Worm (Caenorhabditis elegans) whole organism, young adult: ENCODE data around the gene Y69A2AR.46.

Experiments used
- B0019.2 ChIP-seq: fragments of 200-800 bp; sonication (Bioruptor generic); conservative IDR thresholded peaks from 2 replicates; pipeline ENCODE4 v1.3.6; 2022; ENCODE audit warnings: missing genetic modification reagents, missing genetic modification characterization, missing compliant biosample characterization
- B0261.1 ChIP-seq: sonication (generic microtip); optimal IDR thresholded peaks from 2 replicates; lab custom pipeline; 2016; ENCODE audit warnings: mild to moderate bottlenecking, missing genetic modification characterization, moderate library complexity, missing compliant biosample characterization
- C06A6.2 ChIP-seq: fragments of 200-800 bp; sonication (Bioruptor generic); conservative IDR thresholded peaks from 2 replicates; pipeline ENCODE4 v1.3.6; 2022; ENCODE audit warnings: missing genetic modification characterization, missing compliant biosample characterization
- F37B4.10 ChIP-seq: fragments of 200-800 bp; sonication (Bioruptor generic); IDR thresholded peaks from 2 replicates; pipeline ENCODE4 v1.3.6; 2022; ENCODE audit warnings: missing genetic modification characterization, missing compliant biosample characterization
- F55B11.4 ChIP-seq: sonication (generic microtip); optimal IDR thresholded peaks from 2 replicates; lab custom pipeline; 2016; ENCODE audit warnings: missing compliant biosample characterization, missing genetic modification characterization, borderline replicate concordance; ENCODE audit not compliant: insufficient read depth
- F57A8.1 ChIP-seq: fragments of 200-800 bp; sonication (Bioruptor generic); optimal IDR thresholded peaks from 2 replicates; lab custom pipeline; 2018; ENCODE audit warnings: mild to moderate bottlenecking, missing genetic modification characterization, moderate library complexity, missing compliant biosample characterization
- F57C9.4 ChIP-seq: sonication (generic microtip); optimal IDR thresholded peaks from 2 replicates; lab custom pipeline; 2017; ENCODE audit warnings: mild to moderate bottlenecking, missing genetic modification characterization, missing compliant biosample characterization
- T07F8.4 ChIP-seq: sonication (generic microtip); optimal IDR thresholded peaks from 2 replicates; lab custom pipeline; 2016; ENCODE audit warnings: mild to moderate bottlenecking, missing genetic modification characterization, moderate library complexity, missing compliant biosample characterization
- T26A5.8 ChIP-seq: sonication (generic microtip); optimal IDR thresholded peaks from 2 replicates; lab custom pipeline; 2016; ENCODE audit warnings: missing genetic modification characterization, missing compliant biosample characterization
- Y95B8A.8 ChIP-seq: fragments of 200-800 bp; sonication (Bioruptor generic); IDR thresholded peaks from 2 replicates; pipeline ENCODE4 v1.3.6; 2022; ENCODE audit warnings: missing genetic modification reagents, missing genetic modification characterization, missing compliant biosample characterization
- athp-1 ChIP-seq: sonication (generic microtip); optimal IDR thresholded peaks from 2 replicates; lab custom pipeline; 2017; ENCODE audit warnings: mild to moderate bottlenecking, missing genetic modification characterization, missing compliant biosample characterization
- attf-5 ChIP-seq: fragments of 200-800 bp; sonication (Bioruptor generic); optimal IDR thresholded peaks from 2 replicates; lab custom pipeline; 2018; ENCODE audit warnings: mild to moderate bottlenecking, missing genetic modification characterization, missing compliant biosample characterization
- attf-6 ChIP-seq: fragments of 200-800 bp; sonication (Bioruptor generic); IDR thresholded peaks from 2 replicates; pipeline ENCODE4 v1.3.6; 2022; ENCODE audit warnings: missing genetic modification reagents, missing genetic modification characterization, missing compliant biosample characterization
- bed-2 ChIP-seq: fragments of 200-800 bp; sonication (Bioruptor generic); IDR thresholded peaks from 2 replicates; pipeline ENCODE4 v1.3.6; 2022; ENCODE audit warnings: missing genetic modification reagents, missing genetic modification characterization, missing compliant biosample characterization
- cebp-1 ChIP-seq, 2 experiments: fragments of 200-800 bp in 1 of 2; sonication (Bioruptor generic) in 1 of 2; sonication (generic microtip) in 1 of 2; IDR thresholded peaks in 1 of 2; optimal IDR thresholded peaks in 1 of 2; 2 replicates each; pipeline versions ENCODE4 v1.3.6 to Lab custom; 2017 to 2022; ENCODE audit warnings: missing compliant biosample characterization in 2 of 2, missing genetic modification characterization in 2 of 2, mild to moderate bottlenecking in 1 of 2, missing genetic modification reagents in 1 of 2, moderate library complexity in 1 of 2
- ceh-40 ChIP-seq: fragments of 200-800 bp; sonication (Bioruptor generic); IDR thresholded peaks from 2 replicates; pipeline ENCODE4 v1.3.6; 2022; ENCODE audit warnings: missing genetic modification characterization, missing compliant biosample characterization
- die-1 ChIP-seq: sonication (generic microtip); optimal IDR thresholded peaks from 2 replicates; lab custom pipeline; 2016; ENCODE audit warnings: missing genotype, mild to moderate bottlenecking, missing genetic modification characterization, missing compliant biosample characterization
- efl-1 ChIP-seq: fragments of 150-350 bp; optimal IDR thresholded peaks from 2 replicates; lab custom pipeline; 2014; ENCODE audit warnings: missing biosample characterization, missing genetic modification reagents, missing genetic modification characterization
- egl-44 ChIP-seq: fragments of 200-800 bp; sonication (Bioruptor generic); IDR thresholded peaks from 2 replicates; pipeline ENCODE4 v1.3.6; 2022; ENCODE audit warnings: missing genetic modification reagents, missing genetic modification characterization, missing compliant biosample characterization
- ekl-4 ChIP-seq: fragments of 200-800 bp; sonication (Bioruptor generic); IDR thresholded peaks from 2 replicates; pipeline ENCODE4 v1.3.6; 2022; ENCODE audit warnings: missing genetic modification reagents, missing genetic modification characterization, missing compliant biosample characterization
- fkh-3 ChIP-seq: sonication (generic microtip); optimal IDR thresholded peaks from 2 replicates; lab custom pipeline; 2016; ENCODE audit warnings: mild to moderate bottlenecking, missing genetic modification characterization, missing compliant biosample characterization
- gei-17 ChIP-seq: fragments of 200-800 bp; sonication (Bioruptor generic); optimal IDR thresholded peaks from 2 replicates; lab custom pipeline; 2018; ENCODE audit warnings: mild to moderate bottlenecking, missing genetic modification characterization, missing compliant biosample characterization
- him-1 ChIP-seq: sonication (generic microtip); optimal IDR thresholded peaks from 2 replicates; lab custom pipeline; 2016; ENCODE audit warnings: missing genotype, missing genetic modification reagents, missing genetic modification characterization, missing compliant biosample characterization
- hlh-12 ChIP-seq: sonication (generic microtip); optimal IDR thresholded peaks from 2 replicates; lab custom pipeline; 2016; ENCODE audit warnings: missing genetic modification characterization, missing compliant biosample characterization
- hlh-26 ChIP-seq: fragments of 200-800 bp; sonication (Bioruptor generic); conservative IDR thresholded peaks from 2 replicates; pipeline ENCODE4 v1.3.6; 2022; ENCODE audit warnings: missing genetic modification reagents, missing genetic modification characterization, missing compliant biosample characterization
- hmg-1.2 ChIP-seq: fragments of 200-800 bp; sonication (Bioruptor generic); IDR thresholded peaks from 2 replicates; pipeline ENCODE4 v1.3.6; 2022; ENCODE audit warnings: missing genetic modification reagents, missing genetic modification characterization, missing compliant biosample characterization
- let-526 ChIP-seq: fragments of 200-800 bp; sonication (Bioruptor generic); IDR thresholded peaks from 2 replicates; pipeline ENCODE4 v1.3.6; 2022; ENCODE audit warnings: missing genetic modification reagents, missing genetic modification characterization, missing compliant biosample characterization
- lin-26 ChIP-seq: fragments of 200-800 bp; sonication (Bioruptor generic); IDR thresholded peaks from 2 replicates; pipeline ENCODE4 v1.3.6; 2022; ENCODE audit warnings: missing genetic modification reagents, missing genetic modification characterization, missing compliant biosample characterization
- lin-54 ChIP-seq: fragments of 200-800 bp; sonication (Bioruptor generic); optimal IDR thresholded peaks from 2 replicates; lab custom pipeline; 2018; ENCODE audit warnings: mild to moderate bottlenecking, missing genetic modification characterization, missing compliant biosample characterization
- lsy-27 ChIP-seq: sonication (generic microtip); optimal IDR thresholded peaks from 2 replicates; lab custom pipeline; 2017; ENCODE audit warnings: missing genetic modification characterization, mild to moderate bottlenecking, missing compliant biosample characterization, antibody characterized with exemption, missing genotype, borderline replicate concordance; ENCODE audit not compliant: insufficient read depth
- mcd-1 ChIP-seq: fragments of 200-800 bp; sonication (Bioruptor generic); IDR thresholded peaks from 2 replicates; pipeline ENCODE4 v1.3.6; 2022; ENCODE audit warnings: missing genetic modification reagents, missing genetic modification characterization, missing compliant biosample characterization
- nfya-1 ChIP-seq: sonication (generic microtip); optimal IDR thresholded peaks from 2 replicates; lab custom pipeline; 2017; ENCODE audit warnings: antibody characterized with exemption, missing compliant biosample characterization, missing genetic modification characterization, borderline replicate concordance; ENCODE audit not compliant: insufficient read depth
- nfya-2 ChIP-seq: fragments of 200-800 bp; sonication (Bioruptor generic); IDR thresholded peaks from 2 replicates; pipeline ENCODE4 v1.3.6; 2022; ENCODE audit warnings: missing genetic modification reagents, missing genetic modification characterization, missing compliant biosample characterization
- nhr-120 ChIP-seq: fragments of 200-800 bp; sonication (Bioruptor generic); IDR thresholded peaks from 2 replicates; pipeline ENCODE4 v1.3.6; 2022; ENCODE audit warnings: missing genetic modification characterization, missing compliant biosample characterization
- nhr-179 ChIP-seq: sonication (generic microtip); optimal IDR thresholded peaks from 2 replicates; lab custom pipeline; 2016; ENCODE audit warnings: mild to moderate bottlenecking, missing genetic modification characterization, missing compliant biosample characterization
- nhr-90 ChIP-seq: sonication (generic microtip); optimal IDR thresholded peaks from 2 replicates; lab custom pipeline; 2016; ENCODE audit warnings: missing genotype, mild to moderate bottlenecking, missing genetic modification characterization, missing compliant biosample characterization
- pbrm-1 ChIP-seq: fragments of 200-800 bp; sonication (Bioruptor generic); IDR thresholded peaks from 2 replicates; pipeline ENCODE4 v1.3.6; 2022; ENCODE audit warnings: missing genetic modification reagents, missing genetic modification characterization, missing compliant biosample characterization
- repo-1 ChIP-seq: sonication (generic microtip); optimal IDR thresholded peaks from 2 replicates; lab custom pipeline; 2017; ENCODE audit warnings: mild to moderate bottlenecking, missing genetic modification characterization, missing compliant biosample characterization
- snpc-1.1 ChIP-seq: sonication (generic microtip); optimal IDR thresholded peaks from 2 replicates; lab custom pipeline; 2017; ENCODE audit warnings: missing genetic modification characterization, mild to moderate bottlenecking, missing compliant biosample characterization, antibody characterized with exemption, moderate library complexity, missing genotype, missing genetic modification reagents; ENCODE audit not compliant: insufficient read depth
- snpc-1.3 ChIP-seq: sonication (generic microtip); optimal IDR thresholded peaks from 2 replicates; lab custom pipeline; 2017; ENCODE audit warnings: missing genetic modification characterization, mild to moderate bottlenecking, missing compliant biosample characterization, antibody characterized with exemption, moderate library complexity, missing genotype, missing genetic modification reagents; ENCODE audit not compliant: insufficient read depth
- snpc-4 ChIP-seq, 5 experiments: fragments of 150-350 bp in 1 of 5; sonication (generic microtip) in 4 of 5; optimal IDR thresholded peaks; 2 replicates each; lab custom pipeline; 2014 to 2018; ENCODE audit warnings: missing genetic modification characterization in 5 of 5, missing biosample characterization in 3 of 5, antibody characterized with exemption in 2 of 5, mild to moderate bottlenecking in 2 of 5, missing compliant biosample characterization in 2 of 5, missing genotype in 2 of 5, moderate library complexity in 2 of 5, missing genetic modification reagents in 1 of 5
- tbx-9 ChIP-seq: sonication (generic microtip); optimal IDR thresholded peaks from 2 replicates; lab custom pipeline; 2016; ENCODE audit warnings: borderline replicate concordance, missing genetic modification characterization, inconsistent platforms, missing compliant biosample characterization
- unc-130 ChIP-seq: sonication (generic microtip); optimal IDR thresholded peaks from 2 replicates; lab custom pipeline; 2016; ENCODE audit warnings: missing genetic modification reagents, missing genetic modification characterization, missing compliant biosample characterization
- zim-3 ChIP-seq: sonication (generic microtip); optimal IDR thresholded peaks from 2 replicates; lab custom pipeline; 2017; ENCODE audit warnings: mild to moderate bottlenecking, missing genetic modification characterization, moderate library complexity, missing compliant biosample characterization
- ztf-22 ChIP-seq: fragments of 200-800 bp; sonication (Bioruptor generic); optimal IDR thresholded peaks from 2 replicates; lab custom pipeline; 2018; ENCODE audit warnings: mild to moderate bottlenecking, missing genetic modification characterization, moderate library complexity, missing compliant biosample characterization
- ztf-6 ChIP-seq: fragments of 200-800 bp; sonication (Bioruptor generic); IDR thresholded peaks from 2 replicates; pipeline ENCODE4 v1.3.6; 2022; ENCODE audit warnings: missing genetic modification reagents, missing genetic modification characterization, missing compliant biosample characterization

Gene Y69A2AR.46

DNA sequence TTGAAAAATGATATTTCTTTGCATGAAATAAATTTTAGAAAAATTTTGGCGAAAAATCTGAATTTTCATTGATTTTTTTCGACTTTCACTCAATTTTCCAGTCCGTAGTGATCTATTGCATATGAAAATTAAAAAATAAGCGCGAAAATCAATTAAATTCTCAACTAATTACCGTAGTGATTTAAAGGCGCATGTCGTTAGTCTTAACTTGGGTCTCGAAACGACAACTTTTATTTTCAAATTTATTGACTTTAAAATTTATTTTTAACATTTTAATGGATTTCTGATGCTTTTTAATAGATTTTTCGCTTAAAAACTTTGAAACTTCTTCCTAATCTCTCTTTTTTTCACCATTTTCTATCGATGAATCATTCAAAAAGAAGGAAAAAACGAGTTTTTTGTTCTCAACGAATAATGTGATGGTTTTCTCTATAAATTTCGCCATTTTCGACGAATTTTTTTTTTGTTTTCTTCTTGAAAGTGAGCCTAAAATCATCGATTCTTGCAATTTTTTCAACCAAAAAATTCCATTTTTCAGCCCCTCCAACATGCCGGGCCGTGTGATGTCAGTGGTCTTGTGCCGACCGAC lies 46.1 kb downstream of the Y69A2AR.46 start, which contains the start of gene vamp-7 (continued):
- TF ChIP-seq lin-26 (GFP tag; lab: Robert Waterston, UW) (0 out of 2 replicates have a peak, but pooled peaks have one; percentile 14), nhr-90 (tag; lab: Kevin White, UChicago) (no peak), mcd-1 (GFP tag; lab: Robert Waterston, UW) (no peak), egl-44 (GFP tag; lab: Robert Waterston, UW) (no peak), lin-54 (GFP tag; lab: Kevin White, UChicago) (peak; percentile 72), hlh-26 (GFP tag; lab: Robert Waterston, UW) (no peak), nhr-179 (tag; lab: Kevin White, UChicago) (no peak), ztf-22 (GFP tag; lab: Kevin White, UChicago) (no peak), Y95B8A.8 (no peak), hlh-12 (tag; lab: Kevin White, UChicago) (no peak), snpc-4 (GFP tag; optimal IDR thresholded peaks at IDR 0.05; lab: Kevin White, UChicago) (no peak), snpc-4 (tag; optimal IDR thresholded peaks at IDR 0.05; lab: Kevin White, UChicago) (no peak), let-526 (GFP tag; lab: Robert Waterston, UW) (no peak), unc-130 (GFP tag; lab: Kevin White, UChicago) (no peak), F57A8.1 (no peak), attf-5 (no peak), snpc-1.3 (tag; lab: Kevin White, UChicago) (peak; percentile 51), him-1 (peak; percentile 1), ekl-4 (no peak), lsy-27 (tag; lab: Kevin White, UChicago) (no peak), B0019.2 (GFP tag; lab: Robert Waterston, UW) (no peak), ceh-40 (GFP tag; lab: Robert Waterston, UW) (no peak), snpc-1.1 (no peak), hmg-1.2 (GFP tag; lab: Robert Waterston, UW) (peak; percentile 24; the same call in 1 of the 2 replicates), attf-6 (GFP tag; lab: Robert Waterston, UW) (peak; percentile 56; the same call in 1 of the 2 replicates), gei-17 (GFP tag; lab: Kevin White, UChicago) (no peak), T26A5.8 (tag; lab: Kevin White, UChicago) (no peak), T07F8.4 (tag; lab: Kevin White, UChicago) (no peak), F57C9.4 (no peak), efl-1 (GFP tag; lab: Kevin White, UChicago) (peak; percentile 78), nfya-1 (tag; lab: Kevin White, UChicago) (no peak), tbx-9 (tag; lab: Kevin White, UChicago) (no peak), cebp-1 (GFP tag; IDR thresholded peaks at IDR 0.05; lab: Robert Waterston, UW) (no peak), cebp-1 (tag; optimal IDR thresholded peaks at IDR 0.05; lab: Kevin White, UChicago) (peak; percentile 42), B0261.1 (tag; lab: Kevin White, UChicago) (no peak), pbrm-1 (GFP tag; lab: Robert Waterston, UW) (peak; percentile 44; the same call in 1 of the 2 replicates), zim-3 (no peak), F37B4.10 (GFP tag; lab: Robert Waterston, UW) (no peak), C06A6.2 (no peak), die-1 (tag; lab: Kevin White, UChicago) (no peak), nhr-120 (GFP tag; lab: Robert Waterston, UW) (no peak), repo-1 (peak; percentile 45), fkh-3 (no peak), F55B11.4 (tag; lab: Kevin White, UChicago) (no peak), nfya-2 (GFP tag; lab: Robert Waterston, UW) (no peak), bed-2 (GFP tag; lab: Robert Waterston, UW) (no peak), ztf-6 (no peak), athp-1 (tag; lab: Kevin White, UChicago) (peak; percentile 49)
